Fruit fly (Drosophila melanogaster) whole organism, embryonic: ENCODE measurements around the gene CG7484.

Experiments
- CG10209 ChIP-seq: fragments of 200-800 bp; sonication (Bioruptor generic); optimal IDR thresholded peaks from 3 replicates; lab custom pipeline; 2017; ENCODE audit warnings: missing biosample characterization, mild to moderate bottlenecking, missing genetic modification characterization, missing genetic modification reagents
- CG10267 ChIP-seq: fragments of 200-800 bp; sonication (Bioruptor generic); optimal IDR thresholded peaks from 2 replicates; lab custom pipeline; 2018; ENCODE audit warnings: missing biosample characterization, mild to moderate bottlenecking, missing genetic modification characterization, moderate library complexity
- CG10979 ChIP-seq: fragments of 200-800 bp; sonication (Bioruptor generic); optimal IDR thresholded peaks from 2 replicates; lab custom pipeline; 2018; ENCODE audit warnings: missing biosample characterization, mild to moderate bottlenecking, missing genetic modification characterization, moderate library complexity
- CG11085 ChIP-seq: fragments of 200-800 bp; sonication (Bioruptor generic); IDR thresholded peaks from 2 replicates; pipeline ENCODE4 v1.3.6; 2022; ENCODE audit warnings: missing biosample characterization, missing genetic modification characterization
- CG11093 ChIP-seq: fragments of 200-800 bp; sonication (Bioruptor generic); IDR thresholded peaks from 3 replicates; pipeline ENCODE4 v1.3.6; 2022; ENCODE audit warnings: missing biosample characterization, missing genetic modification characterization
- CG11504 ChIP-seq: fragments of 200-800 bp; sonication (Bioruptor generic); optimal IDR thresholded peaks from 3 replicates; lab custom pipeline; 2019; ENCODE audit warnings: missing biosample characterization, mild to moderate bottlenecking, missing genetic modification characterization, moderate library complexity
- CG12659 ChIP-seq: fragments of 200-800 bp; sonication (Bioruptor generic); optimal IDR thresholded peaks from 3 replicates; lab custom pipeline; 2017; ENCODE audit warnings: mild to moderate bottlenecking, missing biosample characterization, missing genetic modification reagents, missing genetic modification characterization
- CG13296 ChIP-seq: fragments of 200-800 bp; sonication (Bioruptor generic); optimal IDR thresholded peaks from 3 replicates; lab custom pipeline; 2018; ENCODE audit warnings: missing biosample characterization, mild to moderate bottlenecking, missing genetic modification characterization
- CG13424 ChIP-seq: fragments of 200-800 bp; sonication (Bioruptor generic); optimal IDR thresholded peaks from 2 replicates; lab custom pipeline; 2019; ENCODE audit warnings: missing biosample characterization, mild to moderate bottlenecking, missing genetic modification characterization, moderate library complexity
- CG14965 ChIP-seq: fragments of 200-800 bp; sonication (Bioruptor generic); optimal IDR thresholded peaks from 2 replicates; lab custom pipeline; 2016; ENCODE audit warnings: missing biosample characterization, missing genetic modification characterization, borderline replicate concordance
- CG15269 ChIP-seq: fragments of 200-800 bp; sonication (Bioruptor generic); optimal IDR thresholded peaks from 2 replicates; lab custom pipeline; 2018; ENCODE audit warnings: missing biosample characterization, mild to moderate bottlenecking, missing genetic modification characterization, moderate library complexity
- CG17361 ChIP-seq: fragments of 200-800 bp; sonication (Bioruptor generic); IDR thresholded peaks from 3 replicates; pipeline ENCODE4 v1.3.6; 2022; ENCODE audit warnings: missing biosample characterization, missing genetic modification characterization
- CG17829 ChIP-seq: fragments of 200-800 bp; optimal IDR thresholded peaks from 2 replicates; lab custom pipeline; 2019; ENCODE audit warnings: missing biosample characterization, mild to moderate bottlenecking, missing genetic modification characterization, moderate library complexity
- CG18262 ChIP-seq: fragments of 200-800 bp; optimal IDR thresholded peaks from 3 replicates; lab custom pipeline; 2019; ENCODE audit warnings: missing biosample characterization, mild to moderate bottlenecking, missing genetic modification characterization, moderate library complexity
- CG1832 ChIP-seq: fragments of 200-800 bp; sonication (Bioruptor generic); optimal IDR thresholded peaks from 2 replicates; lab custom pipeline; 2017; ENCODE audit warnings: missing biosample characterization, mild to moderate bottlenecking, missing genetic modification characterization, inconsistent platforms
- CG2678 ChIP-seq: fragments of 200-800 bp; sonication (Bioruptor generic); optimal IDR thresholded peaks from 3 replicates; lab custom pipeline; 2019; ENCODE audit warnings: missing biosample characterization, mild to moderate bottlenecking, missing genetic modification characterization, moderate library complexity
- CG31441 ChIP-seq: fragments of 200-800 bp; sonication (Bioruptor generic); IDR thresholded peaks from 2 replicates; pipeline ENCODE4 v1.3.6; 2022; ENCODE audit warnings: missing biosample characterization, missing genetic modification characterization
- CG32532 ChIP-seq: fragments of 200-800 bp; sonication (Bioruptor generic); IDR thresholded peaks from 2 replicates; pipeline ENCODE4 v1.3.6; 2022; ENCODE audit warnings: missing biosample characterization, missing genetic modification characterization
- CG4820 ChIP-seq: fragments of 200-800 bp; sonication (Bioruptor generic); optimal IDR thresholded peaks from 3 replicates; lab custom pipeline; 2016; ENCODE audit warnings: missing biosample characterization, missing genetic modification characterization
- CG7556 ChIP-seq: fragments of 200-800 bp; sonication (Bioruptor generic); optimal IDR thresholded peaks from 2 replicates; lab custom pipeline; 2017; ENCODE audit warnings: missing biosample characterization, mild to moderate bottlenecking, missing genetic modification characterization
- CG7839 ChIP-seq: fragments of 200-800 bp; sonication (Bioruptor generic); optimal IDR thresholded peaks from 3 replicates; lab custom pipeline; 2018; ENCODE audit warnings: missing biosample characterization, mild to moderate bottlenecking, missing genetic modification characterization, moderate library complexity
- CG8924 ChIP-seq: fragments of 200-800 bp; optimal IDR thresholded peaks from 3 replicates; lab custom pipeline; 2019; ENCODE audit warnings: missing biosample characterization, mild to moderate bottlenecking, missing genetic modification characterization, moderate library complexity
- Dbx ChIP-seq: fragments of 200-800 bp; sonication (Bioruptor generic); IDR thresholded peaks from 3 replicates; pipeline ENCODE4 v1.3.6; 2022; ENCODE audit warnings: missing biosample characterization, missing genetic modification characterization
- E2f1 ChIP-seq: fragments of 200-800 bp; sonication (Bioruptor generic); IDR thresholded peaks from 2 replicates; pipeline ENCODE4 v1.3.6; 2022; ENCODE audit warnings: missing biosample characterization, missing genetic modification characterization
- HLH3B ChIP-seq: fragments of 200-800 bp; sonication (Bioruptor generic); IDR thresholded peaks from 2 replicates; pipeline ENCODE4 v1.3.6; 2022; ENCODE audit warnings: missing biosample characterization, missing genetic modification characterization
- Hr51 ChIP-seq, 2 experiments: fragments of 200-800 bp; sonication (Bioruptor generic); optimal IDR thresholded peaks; 2 replicates in 1 of 2; 3 replicates in 1 of 2; lab custom pipeline; 2016 to 2018; ENCODE audit warnings: missing biosample characterization in 2 of 2, missing genetic modification characterization in 2 of 2, mild to moderate bottlenecking in 1 of 2, moderate library complexity in 1 of 2
- Med ChIP-seq: fragments of 200-800 bp; sonication (Bioruptor generic); peaks from one replicate; lab custom pipeline; 2016; ENCODE audit warnings: missing biosample characterization, missing genetic modification characterization, mild to moderate bottlenecking, inconsistent platforms, moderate library complexity
- Oli ChIP-seq: fragments of 200-800 bp; sonication (Bioruptor generic); optimal IDR thresholded peaks from 2 replicates; lab custom pipeline; 2018; ENCODE audit warnings: missing biosample characterization, mild to moderate bottlenecking, missing genetic modification characterization, moderate library complexity
- Ptx1 ChIP-seq: fragments of 200-800 bp; sonication (Bioruptor generic); IDR thresholded peaks from 2 replicates; pipeline ENCODE4 v1.3.6; 2022; ENCODE audit warnings: missing biosample characterization, missing genetic modification characterization
- Sox100B ChIP-seq: fragments of 200-800 bp; sonication (Bioruptor generic); optimal IDR thresholded peaks from 3 replicates; lab custom pipeline; 2018; ENCODE audit warnings: missing biosample characterization, mild to moderate bottlenecking, missing genetic modification characterization
- Sox102F ChIP-seq: fragments of 200-800 bp; sonication (Bioruptor generic); optimal IDR thresholded peaks from 2 replicates; lab custom pipeline; 2018; ENCODE audit warnings: missing biosample characterization, mild to moderate bottlenecking, missing genetic modification characterization, moderate library complexity
- bigmax ChIP-seq: fragments of 200-800 bp; sonication (Bioruptor generic); optimal IDR thresholded peaks from 2 replicates; lab custom pipeline; 2018; ENCODE audit warnings: missing biosample characterization, mild to moderate bottlenecking, missing genetic modification characterization
- dati ChIP-seq: fragments of 200-800 bp; sonication (Bioruptor generic); IDR thresholded peaks from 2 replicates; pipeline ENCODE4 v1.3.6; 2022; ENCODE audit warnings: missing biosample characterization, missing genetic modification characterization
- dimm ChIP-seq: fragments of 200-800 bp; sonication (Bioruptor generic); IDR thresholded peaks from 2 replicates; pipeline ENCODE4 v1.3.6; 2022; ENCODE audit warnings: missing biosample characterization, missing genetic modification characterization
- dmrt99B ChIP-seq: fragments of 200-800 bp; sonication (Bioruptor generic); optimal IDR thresholded peaks from 2 replicates; lab custom pipeline; 2018; ENCODE audit warnings: missing biosample characterization, mild to moderate bottlenecking, missing genetic modification characterization, moderate library complexity
- dpn ChIP-seq, 2 experiments: fragments of 200-800 bp; sonication (Bioruptor generic); optimal IDR thresholded peaks; 3 replicates each; lab custom pipeline; 2016; ENCODE audit warnings: missing biosample characterization in 2 of 2, missing genetic modification characterization in 2 of 2
- eve ChIP-seq, 2 experiments: fragments of >200 bp; optimal IDR thresholded peaks; 2 replicates each; lab custom pipeline; 2017; ENCODE audit warnings: missing biosample characterization in 2 of 2, missing genetic modification characterization in 2 of 2
- fd3F ChIP-seq: fragments of 200-800 bp; sonication (Bioruptor generic); optimal IDR thresholded peaks from 2 replicates; lab custom pipeline; 2018; ENCODE audit warnings: missing biosample characterization, mild to moderate bottlenecking, missing genetic modification characterization, moderate library complexity
- gem ChIP-seq: fragments of 200-800 bp; sonication (Bioruptor generic); optimal IDR thresholded peaks from 2 replicates; lab custom pipeline; 2019; ENCODE audit warnings: missing biosample characterization, mild to moderate bottlenecking, missing genetic modification characterization, moderate library complexity
- grau ChIP-seq: fragments of 200-800 bp; optimal IDR thresholded peaks from 3 replicates; lab custom pipeline; 2019; ENCODE audit warnings: missing biosample characterization, mild to moderate bottlenecking, missing genetic modification characterization, moderate library complexity
- hkb ChIP-seq, 2 experiments: fragments of 200-800 bp in 1 of 2; fragments of >200 bp in 1 of 2; sonication (Bioruptor generic) in 1 of 2; IDR thresholded peaks in 1 of 2; optimal IDR thresholded peaks in 1 of 2; 2 replicates each; pipeline versions ENCODE4 v1.3.6 to Lab custom; 2017 to 2022; ENCODE audit warnings: missing biosample characterization in 1 of 2, missing genetic modification characterization in 1 of 2
- lov ChIP-seq, 2 experiments: fragments of 200-800 bp in 1 of 2; fragments of >200 bp in 1 of 2; sonication (Bioruptor generic) in 1 of 2; IDR thresholded peaks in 1 of 2; optimal IDR thresholded peaks in 1 of 2; 2 replicates in 1 of 2; 3 replicates in 1 of 2; pipeline versions ENCODE4 v1.3.6 to Lab custom; 2017 to 2022; ENCODE audit warnings: missing biosample characterization in 1 of 2, missing genetic modification characterization in 1 of 2
- nau ChIP-seq: fragments of 200-800 bp; sonication (Bioruptor generic); optimal IDR thresholded peaks from 3 replicates; lab custom pipeline; 2017; ENCODE audit warnings: missing biosample characterization, mild to moderate bottlenecking, missing genetic modification characterization, missing genetic modification reagents
- row ChIP-seq: fragments of 200-800 bp; sonication (Bioruptor generic); IDR thresholded peaks from 3 replicates; pipeline ENCODE4 v1.3.6; 2022; ENCODE audit warnings: missing biosample characterization, missing genetic modification characterization
- stc ChIP-seq: fragments of 200-800 bp; sonication (Bioruptor generic); IDR thresholded peaks from 2 replicates; pipeline ENCODE4 v1.3.6; 2022; ENCODE audit warnings: missing biosample characterization, missing genetic modification characterization
- tgo ChIP-seq: fragments of 200-800 bp; sonication (Bioruptor generic); IDR thresholded peaks from 3 replicates; pipeline ENCODE4 v1.3.6; 2022; ENCODE audit warnings: missing biosample characterization, missing genetic modification characterization
- tll ChIP-seq, 2 experiments: fragments of 200-800 bp in 1 of 2; fragments of >200 bp in 1 of 2; sonication (Bioruptor generic) in 1 of 2; optimal IDR thresholded peaks; 2 replicates each; lab custom pipeline; 2017 to 2019; ENCODE audit warnings: missing biosample characterization in 2 of 2, missing genetic modification characterization in 2 of 2, mild to moderate bottlenecking in 1 of 2, moderate library complexity in 1 of 2
- zen ChIP-seq: fragments of 200-800 bp; sonication (Bioruptor generic); optimal IDR thresholded peaks from 3 replicates; lab custom pipeline; 2018; ENCODE audit warnings: missing biosample characterization, mild to moderate bottlenecking, missing genetic modification characterization, moderate library complexity

Gene CG7484

dm6 chr3L:17613292-17613734 is 41.1 kb upstream of the CG7484 start:
- TF ChIP-seq CG12659 (GFP tag; lab: Kevin White, UChicago) (peak; percentile 7), row (GFP tag; lab: Robert Waterston, UW) (peak; percentile 25; the same call in 1 of the 3 replicates), dpn (GFP tag; optimal IDR thresholded peaks at IDR 0.05; lab: Kevin White, UChicago) (peak in 1 of 2 experiments; percentile 8), eve (GFP tag; optimal IDR thresholded peaks at IDR 0.05; lab: Kevin White, UChicago) (no peak), stc (GFP tag; lab: Robert Waterston, UW) (0 out of 2 replicates have a peak, but pooled peaks have one; percentile 4), CG14965 (no peak), CG31441 (GFP tag; lab: Robert Waterston, UW) (peak; percentile 37; the same call in 1 of the 2 replicates), Sox100B (peak; percentile 20), CG1832 (GFP tag; lab: Kevin White, UChicago) (peak; percentile 31), zen (no peak), dmrt99B (tag; lab: Kevin White, UChicago) (peak; percentile 21), fd3F (GFP tag; lab: Kevin White, UChicago) (peak; percentile 19), CG7839 (tag; lab: Kevin White, UChicago) (peak; percentile 46), tll (GFP tag; optimal IDR thresholded peaks at IDR 0.05; lab: Kevin White, UChicago) (no peak), CG11504 (tag; lab: Kevin White, UChicago) (peak; percentile 39), CG11093 (GFP tag; lab: Robert Waterston, UW) (no peak), dimm (GFP tag; lab: Robert Waterston, UW) (no peak), CG18262 (tag; lab: Kevin White, UChicago) (peak; percentile 12), CG10209 (GFP tag; lab: Kevin White, UChicago) (peak; percentile 22), Med (GFP tag; lab: Kevin White, UChicago) (peak; percentile 32), Sox102F (GFP tag; lab: Kevin White, UChicago) (no peak), CG17829 (peak; percentile 1), Oli (tag; lab: Kevin White, UChicago) (peak; percentile 10), CG2678 (tag; lab: Kevin White, UChicago) (peak; percentile 42), CG7556 (GFP tag; lab: Kevin White, UChicago) (peak; percentile 25), gem (peak; percentile 52), CG10979 (tag; lab: Kevin White, UChicago) (no peak), CG13424 (peak; percentile 12), dati (GFP tag; lab: Robert Waterston, UW) (no peak), CG13296 (GFP tag; lab: Kevin White, UChicago) (peak; percentile 30), bigmax (no peak), E2f1 (GFP tag; lab: Robert Waterston, UW) (0 out of 2 replicates have a peak, but pooled peaks have one; percentile 28), Ptx1 (GFP tag; lab: Robert Waterston, UW) (peak; percentile 59), CG8924 (tag; lab: Kevin White, UChicago) (peak; percentile 7), CG15269 (peak; percentile 51), CG32532 (GFP tag; lab: Robert Waterston, UW) (peak; percentile 10; the same call in 1 of the 2 replicates), hkb (optimal IDR thresholded peaks at IDR 0.05; lab: Kevin White, UChicago) (no peak), hkb (GFP tag; IDR thresholded peaks at IDR 0.05; lab: Robert Waterston, UW) (no peak), tgo (peak; percentile 43; the same call in 2 of the 3 replicates), grau (tag; lab: Kevin White, UChicago) (peak; percentile 21), Dbx (GFP tag; lab: Robert Waterston, UW) (no peak), HLH3B (GFP tag; lab: Robert Waterston, UW) (peak; percentile 19; the same call in 1 of the 2 replicates), CG11085 (GFP tag; lab: Robert Waterston, UW) (no peak), CG4820 (GFP tag; lab: Kevin White, UChicago) (no peak), lov (optimal IDR thresholded peaks at IDR 0.05; lab: Kevin White, UChicago) (no peak), lov (GFP tag; IDR thresholded peaks at IDR 0.05; lab: Robert Waterston, UW) (0 out of 3 replicates have a peak, but pooled peaks have one; percentile 14), nau (no peak), CG10267 (tag; lab: Kevin White, UChicago) (peak; percentile 7), Hr51 (GFP tag; optimal IDR thresholded peaks at IDR 0.05; lab: Kevin White, UChicago) (peak in 1 of 2 experiments; percentile 45), CG17361 (GFP tag; lab: Robert Waterston, UW) (peak; percentile 33; the same call in 1 of the 3 replicates)
